Fruit fly (Drosophila melanogaster) whole organism, larva: Measurements from ENCODE around the gene topi.

Experiments used
- noc ChIP-seq: fragments of 200-800 bp; sonication (Bioruptor generic); optimal IDR thresholded peaks from 3 replicates; lab custom pipeline; 2019; ENCODE audit warnings: missing biosample characterization, mild to moderate bottlenecking, missing genetic modification characterization, moderate library complexity

topi gene

DNA sequence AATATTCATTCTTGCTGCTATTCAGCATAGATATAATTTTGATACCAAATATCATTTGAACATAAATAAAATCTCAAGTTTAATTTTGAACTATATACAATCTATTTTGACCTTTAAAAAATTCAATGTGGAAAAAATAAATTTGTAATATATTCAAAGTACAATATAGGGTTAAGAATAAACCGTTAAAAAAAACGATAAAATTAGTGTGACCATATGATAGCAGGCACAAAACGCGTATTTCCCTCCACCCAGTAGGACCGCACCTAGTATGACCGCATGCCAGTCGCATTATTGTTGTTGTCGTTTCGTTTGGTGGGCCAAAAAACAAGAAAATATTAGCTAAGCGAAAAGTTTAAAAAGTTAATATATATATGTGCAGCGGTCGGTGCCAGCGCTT is 18.1 kb downstream of the topi start, which contains the start of gene CG8516:
Gene CG8516 (plus strand): TSS at position 278 of the 400 bp plus-strand sequence.
- no peak for TF ChIP-seq noc

DNA sequence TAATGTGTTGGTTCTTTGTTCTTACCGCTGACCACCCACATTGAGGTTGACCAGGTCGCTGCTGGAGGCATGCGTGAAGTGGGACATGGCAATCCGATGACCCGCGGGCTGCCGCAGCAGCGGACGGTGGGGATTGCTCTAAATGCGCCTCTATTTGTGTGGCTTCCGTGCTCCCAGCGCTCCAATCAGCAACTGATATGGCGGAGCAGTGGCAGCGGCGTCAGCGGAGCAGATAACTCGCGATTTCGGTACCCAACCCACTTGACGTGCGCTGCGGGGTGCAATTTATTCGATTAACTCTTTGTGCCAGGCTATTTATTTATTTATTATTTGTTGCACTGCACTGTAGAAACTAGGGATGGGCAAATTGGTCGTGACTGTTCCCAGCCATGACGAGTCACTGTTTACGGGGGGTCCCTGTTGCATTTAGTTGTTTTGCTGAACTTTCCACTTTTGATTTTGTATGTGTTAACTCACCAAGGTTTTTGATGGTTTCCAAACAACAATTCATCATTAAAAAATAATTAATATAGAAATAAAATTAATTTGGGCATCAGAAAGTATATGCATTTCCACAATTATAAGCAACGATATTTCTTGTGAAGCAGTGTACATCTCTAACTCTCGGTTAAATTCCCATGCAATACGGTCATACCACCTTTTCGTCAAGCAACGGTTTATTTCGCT is 25.9 kb downstream of the topi start, which contains the start of the genes CG9467 and CG8526:
Gene CG9467 (minus strand): TSS at position 383 of the 687 bp plus-strand sequence.
Gene CG8526 (plus strand): TSS at position 637 of the 687 bp plus-strand sequence.
- TF ChIP-seq noc: no peak

DNA sequence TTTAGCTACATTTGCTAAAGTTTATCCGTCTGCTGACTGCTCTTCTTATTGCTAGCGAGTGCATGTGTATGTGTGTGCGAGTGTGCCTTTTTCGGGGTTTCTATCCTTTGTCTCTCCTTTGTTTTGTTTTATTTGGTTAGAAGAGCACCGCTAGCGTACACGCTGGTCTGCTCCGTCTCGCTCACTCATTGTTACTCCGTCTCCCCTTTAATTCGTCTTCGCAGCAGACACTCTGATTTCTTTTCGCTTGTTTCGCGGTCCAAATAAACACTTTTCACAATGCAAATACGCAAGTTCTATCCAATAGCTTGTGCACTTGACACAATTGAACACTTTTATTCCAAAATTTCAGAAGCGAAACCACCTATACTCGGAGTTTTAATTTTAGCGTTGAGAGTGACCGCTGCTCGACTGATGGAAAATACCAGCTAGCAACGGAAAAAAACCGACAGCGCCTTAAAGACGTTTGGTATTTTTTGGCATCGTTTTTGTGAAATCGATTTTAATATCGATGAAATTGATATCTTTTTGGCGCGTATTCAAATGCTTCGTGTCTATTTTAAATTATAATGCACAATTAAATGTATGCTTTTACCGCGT is 34.1 kb downstream of the topi start, which contains the start of gene FBXO11:
Gene FBXO11 (minus strand): TSS at position 423 of the 600 bp plus-strand sequence.
- peak; percentile 52 for TF ChIP-seq noc

DNA sequence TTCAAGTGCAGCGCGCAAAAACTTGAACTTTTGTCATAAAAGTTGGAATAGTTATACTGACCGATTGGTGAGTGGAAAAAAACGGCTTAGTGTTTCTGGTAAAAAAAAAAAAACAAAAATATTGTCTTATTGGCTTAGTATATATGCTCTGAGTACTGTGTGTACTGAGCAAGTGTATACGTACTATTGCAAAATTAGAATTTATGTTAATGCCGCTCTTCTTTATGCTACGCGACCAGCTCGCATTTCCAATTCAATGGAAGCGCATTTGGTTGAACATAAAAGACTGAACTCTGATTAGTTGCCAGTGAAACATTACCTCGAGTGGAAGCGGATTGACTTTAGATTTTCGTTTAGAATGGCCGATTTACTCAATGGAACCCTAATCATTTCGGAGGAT is 37.5 kb downstream of the topi start, which contains the start of gene CG8534:
Gene CG8534 (plus strand): TSS at position 301 of the 400 bp plus-strand sequence.
- TF ChIP-seq noc: no peak

DNA sequence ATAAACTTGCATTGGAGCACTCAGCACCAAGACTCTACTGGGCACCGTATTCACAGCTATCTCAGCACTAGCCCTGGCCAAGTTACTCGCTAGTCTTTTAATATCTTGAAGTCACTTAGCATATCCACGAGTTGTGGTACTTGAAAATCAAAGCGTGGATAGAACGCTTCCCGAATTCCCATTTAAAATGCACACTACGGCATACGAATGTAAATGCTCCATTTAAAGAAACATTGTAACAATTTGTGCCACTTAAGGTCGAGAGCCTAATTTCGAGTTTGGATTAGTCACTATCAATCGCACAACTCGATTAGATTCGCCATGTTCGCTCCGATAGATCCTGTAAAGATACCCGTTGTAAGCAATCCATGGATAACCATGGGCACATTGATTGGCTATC is 38.9 kb downstream of the topi start, which contains the start of gene eloF:
Gene eloF (plus strand): TSS at position 301 of the 400 bp plus-strand sequence.
- no peak for TF ChIP-seq noc

DNA sequence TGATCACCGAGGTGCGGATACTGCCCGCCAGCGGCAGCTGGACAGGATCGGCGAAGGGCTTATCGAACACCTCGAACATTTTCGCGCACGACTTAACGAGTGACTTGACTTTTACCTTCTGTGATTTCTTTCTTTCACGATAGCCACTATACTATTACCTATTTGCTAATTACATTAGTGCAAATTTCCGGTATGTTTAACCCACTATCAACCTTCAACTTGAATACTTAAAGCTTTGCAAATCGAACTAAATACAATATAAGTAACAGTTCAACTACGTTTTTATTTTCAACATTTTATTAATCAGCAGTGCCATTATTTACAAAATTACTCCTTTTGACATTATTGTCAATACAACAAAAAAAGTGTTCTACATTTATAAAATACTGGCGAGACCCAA is 42.0 kb downstream of the topi start, which contains the start of gene CG16904:
Gene CG16904 (minus strand): TSS at position 101 of the 400 bp plus-strand sequence.
- no peak for TF ChIP-seq noc

DNA sequence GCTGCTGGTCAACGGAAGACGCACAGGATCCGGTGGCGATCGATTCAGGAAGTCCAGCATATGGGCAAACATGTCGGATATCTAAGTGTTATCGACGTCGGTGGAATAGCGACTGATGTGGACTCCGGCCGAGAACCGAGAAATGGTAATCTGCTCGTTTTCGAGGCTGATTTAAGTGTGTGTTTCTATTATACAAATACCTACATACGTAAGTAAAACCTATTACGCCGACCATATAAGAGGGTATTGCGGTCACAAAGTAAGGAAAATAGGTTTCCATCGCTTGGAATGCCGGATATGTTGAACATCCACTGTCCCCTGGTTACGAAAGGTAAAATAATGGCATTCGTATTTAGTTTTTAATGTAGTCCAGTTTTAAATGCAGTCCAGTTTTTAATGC is 43.4 kb downstream of the topi start, which contains the start of gene CG9459:
Gene CG9459 (minus strand): TSS at position 101 of the 400 bp plus-strand sequence.
- no peak for TF ChIP-seq noc

DNA sequence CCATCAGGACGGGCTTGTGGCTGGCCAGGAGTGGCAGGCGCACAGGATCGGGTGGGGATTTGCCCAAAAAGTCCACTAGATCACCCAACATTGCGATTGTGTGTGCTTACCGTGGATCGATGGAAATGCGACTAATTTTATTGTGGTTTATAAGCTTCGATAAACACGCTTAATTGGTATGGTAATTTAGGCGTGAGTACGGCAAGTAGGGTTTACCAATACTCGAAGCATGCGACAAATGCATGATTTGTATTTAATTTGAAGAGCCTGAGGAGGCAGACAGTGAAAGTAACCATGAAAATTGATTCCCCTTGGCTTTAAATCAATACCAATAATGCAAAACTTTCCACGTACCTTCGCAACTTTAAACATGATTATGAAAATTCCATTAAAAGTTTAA is 44.9 kb downstream of the topi start, which contains the start of gene CG9458:
Gene CG9458 (minus strand): TSS at position 101 of the 400 bp plus-strand sequence.
- no peak for TF ChIP-seq noc

DNA sequence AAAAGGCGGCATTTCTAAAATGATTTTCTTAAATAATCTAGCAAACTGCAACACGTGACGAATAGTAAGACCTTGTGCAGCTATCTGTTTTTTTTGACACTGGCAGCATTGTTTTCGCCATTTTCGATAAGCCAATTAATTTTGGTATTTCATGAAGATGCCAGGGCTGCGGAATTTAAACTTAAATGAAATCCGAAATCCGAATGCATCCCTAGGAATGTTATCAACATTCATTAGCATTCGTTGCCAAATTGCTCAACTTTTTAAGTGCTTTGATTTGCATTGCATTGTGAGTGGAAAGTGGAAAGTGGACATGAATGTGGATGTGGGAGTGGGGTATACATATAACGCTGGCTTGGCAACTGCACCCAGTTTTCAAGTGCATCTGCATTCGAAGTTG is 46.2 kb downstream of the topi start, which contains the start of gene CG42857:
Gene CG42857 (minus strand): TSS at position 101 of the 400 bp plus-strand sequence.
- TF ChIP-seq noc: no peak

DNA sequence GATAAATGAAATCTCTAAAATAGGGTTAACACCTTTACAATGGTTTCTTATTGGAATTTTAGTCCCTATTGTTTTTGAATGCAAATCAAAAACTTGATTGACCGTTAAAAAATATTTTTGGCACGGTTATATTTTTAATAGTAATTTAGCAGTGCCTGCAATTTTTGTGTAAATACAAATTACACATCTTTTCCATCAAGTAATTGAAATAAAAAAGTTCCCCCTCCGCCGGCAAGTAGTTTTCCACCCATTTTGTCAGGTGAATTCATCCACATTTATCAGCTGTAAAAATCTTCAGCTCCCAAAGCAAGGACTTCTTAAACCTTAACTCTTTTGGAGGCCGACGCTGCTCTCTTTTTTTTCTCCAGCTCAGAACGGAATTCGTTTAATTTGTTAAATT is 48.8 kb downstream of the topi start, which contains the start of gene CG34302:
Gene CG34302 (minus strand): TSS at position 101 of the 400 bp plus-strand sequence.
- no peak for TF ChIP-seq noc
